Worm (Caenorhabditis elegans) whole organism, early embryonic: ENCODE results near the gene Y13C8A.1.
"Not testable (repeated sequence)": the region's sequence is repeated elsewhere in the genome, so short reads cannot be mapped to it uniquely, and the experiment has no call there.

Source experiments
- B0310.2 ChIP-seq: sonication (generic microtip); optimal IDR thresholded peaks from 2 replicates; lab custom pipeline; 2016; ENCODE audit warnings: mild to moderate bottlenecking, missing genetic modification characterization, missing compliant biosample characterization
- F13C5.2 ChIP-seq: sonication (generic microtip); optimal IDR thresholded peaks from 2 replicates; lab custom pipeline; 2017; ENCODE audit warnings: mild to moderate bottlenecking, missing genetic modification characterization, inconsistent platforms, missing compliant biosample characterization
- aly-1 ChIP-seq: sonication (generic microtip); optimal IDR thresholded peaks from 2 replicates; lab custom pipeline; 2016; ENCODE audit warnings: missing genetic modification characterization, missing compliant biosample characterization
- ama-1 ChIP-seq: fragments of 150-350 bp; optimal IDR thresholded peaks from 2 replicates; lab custom pipeline; 2014
- ceh-13 ChIP-seq: fragments of 200-800 bp; sonication (Bioruptor generic); optimal IDR thresholded peaks from 2 replicates; lab custom pipeline; 2018; ENCODE audit warnings: mild to moderate bottlenecking, missing genetic modification characterization, missing compliant biosample characterization
- ceh-36 ChIP-seq: sonication (generic microtip); optimal IDR thresholded peaks from 2 replicates; lab custom pipeline; 2016; ENCODE audit warnings: missing genetic modification characterization, inconsistent platforms, missing compliant biosample characterization
- ets-7 ChIP-seq: sonication (generic microtip); optimal IDR thresholded peaks from 2 replicates; lab custom pipeline; 2016; ENCODE audit warnings: missing genotype, missing genetic modification characterization, missing compliant biosample characterization
- flt-1 ChIP-seq: fragments of 200-800 bp; sonication (Bioruptor generic); IDR thresholded peaks from 2 replicates; pipeline ENCODE4 v1.3.6; 2022; ENCODE audit warnings: missing genetic modification characterization, missing compliant biosample characterization
- hmbx-1 ChIP-seq: sonication (generic microtip); optimal IDR thresholded peaks from 2 replicates; lab custom pipeline; 2016; ENCODE audit warnings: mild to moderate bottlenecking, missing genetic modification characterization, missing compliant biosample characterization
- hmg-4 ChIP-seq: fragments of 200-800 bp; sonication (Bioruptor generic); optimal IDR thresholded peaks from 2 replicates; lab custom pipeline; 2018; ENCODE audit warnings: mild to moderate bottlenecking, missing genetic modification characterization, missing compliant biosample characterization
- hnd-1 ChIP-seq: sonication (generic microtip); optimal IDR thresholded peaks from 2 replicates; lab custom pipeline; 2016; ENCODE audit warnings: missing genetic modification characterization, missing compliant biosample characterization
- pes-1 ChIP-seq: fragments of 200-800 bp; sonication (Bioruptor generic); IDR thresholded peaks from 2 replicates; pipeline ENCODE4 v1.3.6; 2022; ENCODE audit warnings: missing genetic modification reagents, missing genetic modification characterization, missing compliant biosample characterization
- scrt-1 ChIP-seq: fragments of 200-800 bp; sonication (Bioruptor generic); IDR thresholded peaks from 2 replicates; pipeline ENCODE4 v1.3.6; 2022; ENCODE audit warnings: missing genetic modification characterization, missing compliant biosample characterization
- sea-1 ChIP-seq: fragments of 200-800 bp; sonication (Bioruptor generic); conservative IDR thresholded peaks from 2 replicates; pipeline ENCODE4 v1.3.6; 2022; ENCODE audit warnings: missing genetic modification characterization, missing compliant biosample characterization
- tbx-11 ChIP-seq: fragments of 200-800 bp; sonication (Bioruptor generic); IDR thresholded peaks from 2 replicates; pipeline ENCODE4 v1.3.6; 2022; ENCODE audit warnings: missing genetic modification characterization, missing compliant biosample characterization
- tbx-37 ChIP-seq: fragments of 200-800 bp; sonication (Bioruptor generic); conservative IDR thresholded peaks from 2 replicates; pipeline ENCODE4 v1.3.6; 2022; ENCODE audit warnings: missing genetic modification reagents, missing genetic modification characterization, missing compliant biosample characterization
- tra-4 ChIP-seq: sonication (generic microtip); optimal IDR thresholded peaks from 2 replicates; lab custom pipeline; 2017; ENCODE audit warnings: missing genetic modification characterization, missing compliant biosample characterization

Y13C8A.1 gene

DNA sequence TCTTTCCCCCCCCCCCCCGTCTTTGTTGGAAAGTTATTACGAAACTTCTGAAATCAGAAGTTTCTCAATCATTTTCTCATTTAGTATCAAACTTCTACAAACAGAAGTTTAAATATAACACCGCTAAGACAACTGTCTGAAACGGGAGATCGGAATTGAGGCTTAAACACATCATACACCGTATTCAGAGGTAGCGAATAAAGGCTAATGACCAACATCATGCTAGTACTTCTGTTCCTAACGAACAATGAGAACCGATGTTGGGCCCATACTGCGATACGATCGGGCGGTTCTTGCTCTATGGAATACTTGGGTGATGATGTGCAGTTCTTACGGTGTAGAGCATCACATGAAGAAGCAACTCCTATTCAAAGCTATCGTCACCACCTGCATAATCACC lies at the start of gene Y13C8A.1:
Y13C8A.1 (plus strand) TSS at position 301 of the 400 bp plus-strand sequence.
- TF ChIP-seq ceh-13 (GFP tag; lab: Kevin White, UChicago); hmg-4 (GFP tag; lab: Kevin White, UChicago); ama-1 (lab: Kevin White, UChicago): not testable (repeated sequence)

DNA sequence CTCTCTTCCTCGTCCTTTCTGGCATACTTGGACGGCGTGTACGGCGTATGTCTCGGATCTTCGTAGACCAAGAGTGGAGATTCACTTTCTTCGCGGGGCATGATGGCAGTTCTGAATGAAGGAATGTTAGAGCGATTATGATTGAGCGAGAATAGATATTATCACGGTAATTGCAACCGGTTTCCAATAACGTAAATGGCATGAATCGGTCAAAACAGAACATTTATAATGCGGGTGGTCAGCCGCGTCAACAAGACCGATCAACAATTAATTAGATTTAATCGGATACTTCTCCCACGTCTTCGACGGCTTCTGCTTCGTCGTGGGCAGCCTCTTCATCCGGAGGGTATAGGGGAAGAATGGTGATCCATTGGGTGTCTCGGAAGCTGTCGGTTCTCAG lies 48.8 kb upstream of the Y13C8A.1 start, which contains the start of gene F41G4.13:
F41G4.13 (minus strand) TSS at position 101 of the 400 bp plus-strand sequence.
- not testable (repeated sequence) for TF ChIP-seq ets-7 (tag; lab: Kevin White, UChicago); hnd-1 (tag; lab: Kevin White, UChicago); flt-1 (GFP tag; lab: Robert Waterston, UW)

DNA sequence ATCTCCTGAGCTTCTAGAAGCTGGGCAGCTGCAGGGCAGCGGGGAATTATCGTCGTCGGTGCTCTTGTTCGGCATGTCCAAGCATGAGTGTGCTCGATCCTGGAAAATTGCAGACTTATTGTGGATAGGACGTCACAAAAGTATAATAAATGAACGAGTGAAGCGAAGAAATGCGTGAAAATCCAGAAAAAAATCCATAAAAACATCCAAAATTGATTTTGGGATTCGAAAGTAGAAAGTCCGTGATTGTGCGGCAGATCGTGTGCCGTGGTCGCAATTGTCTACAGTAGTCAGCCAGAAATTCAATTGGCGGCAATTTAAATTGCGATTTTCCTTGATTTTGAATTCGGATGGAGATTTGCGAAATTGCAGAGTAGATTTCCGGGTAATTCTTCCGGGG lies 47.2 kb upstream of the Y13C8A.1 start, which contains the start of gene F41G4.7:
F41G4.7 (minus strand) TSS at position 101 of the 400 bp plus-strand sequence.
- TF ChIP-seq tra-4 (tag; lab: Kevin White, UChicago) (no peak), F13C5.2 (no peak), pes-1 (no peak), ceh-36 (tag; lab: Kevin White, UChicago) (no peak), scrt-1 (GFP tag; lab: Robert Waterston, UW) (no peak), hnd-1 (tag; lab: Kevin White, UChicago) (no peak), sea-1 (GFP tag; lab: Robert Waterston, UW) (no peak), hmbx-1 (tag; lab: Kevin White, UChicago) (no peak), ceh-13 (GFP tag; lab: Kevin White, UChicago) (no peak), aly-1 (tag; lab: Kevin White, UChicago) (no peak), flt-1 (GFP tag; lab: Robert Waterston, UW) (no peak), tbx-37 (GFP tag; lab: Robert Waterston, UW) (no peak), tbx-11 (GFP tag; lab: Robert Waterston, UW) (no peak)

DNA sequence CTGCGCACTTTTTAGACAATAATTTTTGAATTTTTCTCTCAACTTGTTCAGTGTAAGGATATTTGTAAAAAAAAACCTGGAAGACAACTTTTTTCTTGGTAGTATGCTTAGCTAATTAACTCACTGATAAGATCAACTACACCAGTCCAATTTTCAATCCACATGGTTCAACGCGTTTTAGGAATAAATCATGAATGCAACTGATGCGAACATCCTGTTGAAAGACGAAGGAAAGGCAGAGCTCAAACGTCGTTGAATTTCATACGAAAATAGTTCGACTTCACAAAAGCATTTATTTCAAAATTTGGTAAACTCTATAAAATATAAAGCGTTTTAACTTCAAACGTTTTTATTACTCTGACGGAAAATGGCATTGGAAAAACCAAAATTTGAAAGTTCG lies 42.8 kb upstream of the Y13C8A.1 start, which contains the start of gene dyla-1:
dyla-1 (plus strand) TSS at position 301 of the 400 bp plus-strand sequence.
- TF ChIP-seq scrt-1 (GFP tag; lab: Robert Waterston, UW) (no peak), ceh-36 (tag; lab: Kevin White, UChicago) (no peak), ceh-13 (GFP tag; lab: Kevin White, UChicago) (no peak), tbx-11 (GFP tag; lab: Robert Waterston, UW) (no peak), flt-1 (GFP tag; lab: Robert Waterston, UW) (no peak), hnd-1 (tag; lab: Kevin White, UChicago) (no peak), ama-1 (lab: Kevin White, UChicago) (no peak), aly-1 (tag; lab: Kevin White, UChicago) (no peak), hmbx-1 (tag; lab: Kevin White, UChicago) (no peak), tbx-37 (GFP tag; lab: Robert Waterston, UW) (no peak), sea-1 (GFP tag; lab: Robert Waterston, UW) (no peak), ets-7 (tag; lab: Kevin White, UChicago) (no peak), hmg-4 (GFP tag; lab: Kevin White, UChicago) (no peak), F13C5.2 (no peak)

DNA sequence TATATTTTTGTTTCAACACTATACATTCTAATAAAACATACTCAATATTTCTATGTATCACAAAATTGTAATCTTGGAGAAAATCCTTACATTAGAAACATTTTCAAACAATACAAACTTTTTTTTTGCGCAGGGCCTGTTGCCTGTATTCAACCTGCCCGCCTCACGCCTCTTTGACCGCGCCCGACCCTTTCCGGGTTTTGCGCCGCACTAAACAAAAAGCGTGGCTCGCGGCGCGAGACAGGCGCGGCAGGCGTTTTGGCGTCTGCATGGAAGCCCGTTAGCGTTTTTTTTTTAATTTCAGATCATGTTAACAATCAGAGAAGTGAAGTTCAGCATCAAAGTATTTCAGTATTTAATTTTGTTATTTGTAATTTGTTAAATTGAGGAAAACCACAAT lies 40.6 kb upstream of the Y13C8A.1 start:
- TF ChIP-seq scrt-1 (GFP tag; lab: Robert Waterston, UW) = no peak
- TF ChIP-seq ceh-13 (GFP tag; lab: Kevin White, UChicago) = no peak
- TF ChIP-seq ama-1 (lab: Kevin White, UChicago) = no peak
- TF ChIP-seq tbx-11 (GFP tag; lab: Robert Waterston, UW) = no peak
- TF ChIP-seq tra-4 (tag; lab: Kevin White, UChicago) = no peak
- TF ChIP-seq B0310.2 = no peak
- no peak for TF ChIP-seq hnd-1 (tag; lab: Kevin White, UChicago)
- TF ChIP-seq tbx-37 (GFP tag; lab: Robert Waterston, UW) = no peak

DNA sequence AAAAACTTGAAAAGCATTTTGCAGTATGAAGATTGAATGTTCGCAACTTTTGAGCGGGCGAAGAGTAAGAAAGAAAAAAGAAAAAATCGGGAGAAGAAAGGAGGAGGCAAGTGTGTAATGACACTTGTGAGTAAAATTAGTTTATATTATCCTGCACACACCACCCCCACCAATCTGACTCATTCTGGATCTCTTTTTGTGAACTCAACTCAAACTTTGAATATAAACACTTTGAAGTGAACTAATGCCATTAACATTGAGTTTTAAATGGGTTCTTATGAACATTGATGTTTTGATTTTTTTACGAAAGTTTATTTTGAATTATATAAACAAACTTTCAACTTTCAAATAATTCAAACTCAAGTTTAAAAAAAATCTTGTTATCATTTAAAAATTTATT lies 38.6 kb upstream of the Y13C8A.1 start, which contains the start of gene F41G4.8:
F41G4.8 (minus strand) TSS at position 101 of the 400 bp plus-strand sequence.
- no peak for TF ChIP-seq flt-1 (GFP tag; lab: Robert Waterston, UW)
- TF ChIP-seq scrt-1 (GFP tag; lab: Robert Waterston, UW) = no peak
- no peak for TF ChIP-seq tra-4 (tag; lab: Kevin White, UChicago)
- no peak for TF ChIP-seq tbx-11 (GFP tag; lab: Robert Waterston, UW)
- no peak for TF ChIP-seq hmg-4 (GFP tag; lab: Kevin White, UChicago)
- TF ChIP-seq F13C5.2 = no peak
- TF ChIP-seq hmbx-1 (tag; lab: Kevin White, UChicago) = no peak
- no peak for TF ChIP-seq ceh-36 (tag; lab: Kevin White, UChicago)
- no peak for TF ChIP-seq ets-7 (tag; lab: Kevin White, UChicago)

DNA sequence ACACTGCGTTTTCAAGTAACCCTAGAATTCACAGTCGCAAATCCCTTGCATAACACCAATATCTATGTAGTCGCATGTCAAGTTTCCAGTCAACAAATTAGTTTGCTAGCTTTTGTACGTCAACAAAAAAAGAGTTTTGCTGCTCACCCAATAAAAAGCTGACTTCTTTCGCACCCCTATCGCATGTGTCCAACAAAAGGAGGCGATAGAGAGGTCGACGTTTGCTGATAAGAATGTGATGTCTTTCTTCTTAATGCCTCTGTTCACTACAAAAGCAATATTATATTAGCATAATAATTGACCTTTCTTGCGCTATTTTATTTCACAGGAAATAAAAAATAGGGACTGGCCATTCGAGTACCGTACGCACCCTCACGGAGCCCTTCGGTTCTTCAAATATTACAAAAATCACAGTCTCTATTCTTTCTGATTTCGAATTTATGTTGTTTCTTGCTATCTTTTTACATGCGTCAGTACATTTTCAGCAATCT lies 23.5 kb upstream of the Y13C8A.1 start, which contains the start of gene T20F7.3:
T20F7.3 (plus strand) TSS at position 441 of the 491 bp plus-strand sequence.
- TF ChIP-seq tbx-11 (GFP tag; lab: Robert Waterston, UW) (no peak), pes-1 (no peak), tra-4 (tag; lab: Kevin White, UChicago) (no peak), F13C5.2 (no peak), ceh-36 (tag; lab: Kevin White, UChicago) (no peak), ceh-13 (GFP tag; lab: Kevin White, UChicago) (no peak), hmg-4 (GFP tag; lab: Kevin White, UChicago) (no peak), flt-1 (GFP tag; lab: Robert Waterston, UW) (no peak), sea-1 (GFP tag; lab: Robert Waterston, UW) (no peak), aly-1 (tag; lab: Kevin White, UChicago) (no peak), B0310.2 (no peak), ets-7 (tag; lab: Kevin White, UChicago) (no peak), scrt-1 (GFP tag; lab: Robert Waterston, UW) (no peak), ama-1 (lab: Kevin White, UChicago) (no peak)
